Fruit fly (Drosophila melanogaster): Measurements from ENCODE around the gene CG7560.

CG7560 gene

DNA sequence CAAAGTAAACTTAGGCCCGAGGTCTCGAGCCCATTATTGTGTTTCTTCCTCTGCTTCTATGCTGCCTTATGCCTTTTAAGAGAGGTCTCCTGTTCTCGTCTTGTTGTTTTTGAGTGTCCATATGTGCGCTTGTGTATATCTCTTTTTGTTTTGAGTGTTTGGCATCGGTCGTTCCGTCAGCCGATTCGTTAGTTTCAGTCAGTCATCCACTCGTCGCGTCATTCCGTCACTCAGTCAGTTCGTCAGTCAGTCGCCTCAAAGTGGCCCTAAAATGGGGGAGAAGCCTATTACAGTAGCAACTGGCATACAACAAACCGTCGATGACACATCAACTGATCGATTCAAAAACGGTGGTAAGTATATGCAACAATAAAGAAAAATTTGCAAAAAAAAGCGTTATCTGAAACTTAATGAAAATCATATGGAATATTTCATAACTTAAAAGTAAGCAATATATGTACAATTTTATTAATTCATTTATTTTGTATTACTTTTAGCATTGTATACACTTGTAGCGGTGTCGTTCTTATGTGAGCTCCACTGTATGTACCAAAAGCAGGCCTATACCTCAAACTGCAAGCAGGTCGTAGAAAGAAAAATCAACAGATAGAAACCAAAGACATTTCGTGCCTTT is 6.8 kb upstream of the CG7560 start (continued):
- TF ChIP-seq Fer2 (tag; optimal IDR thresholded peaks at IDR 0.05) (peak; percentile 79), CG12299 (tag; optimal IDR thresholded peaks at IDR 0.05) (peak; percentile 87)

DNA sequence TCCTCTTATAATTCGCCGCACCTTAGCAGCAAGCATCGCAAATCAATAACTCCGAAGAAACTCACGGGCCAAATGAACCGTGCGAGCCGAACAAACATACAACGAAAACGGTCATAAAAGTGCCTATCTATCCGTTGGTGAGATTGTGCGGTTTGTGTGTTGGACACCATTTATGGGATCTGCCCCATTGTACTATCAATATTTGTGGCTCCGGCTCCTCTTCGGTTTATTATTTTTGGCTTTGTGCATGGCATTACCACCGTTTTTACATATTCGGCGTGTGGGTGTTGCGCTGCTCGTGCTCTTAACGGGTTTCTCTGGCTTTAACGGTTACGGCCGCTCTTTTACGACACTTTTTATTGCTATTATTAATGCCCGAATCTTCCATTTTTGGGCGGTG is 5.6 kb upstream of the CG7560 start:
- TF ChIP-seq psq (GFP tag; optimal IDR thresholded peaks at IDR 0.05) (no peak), Gug (GFP tag; IDR thresholded peaks at IDR 0.05) (no peak), Eip74EF (GFP tag; optimal IDR thresholded peaks at IDR 0.05) (peak in 1 of 2 experiments; percentile 27), Max (GFP tag; optimal IDR thresholded peaks at IDR 0.05) (no peak), NC2β (GFP tag; optimal IDR thresholded peaks at IDR 0.05) (no peak), pan (optimal IDR thresholded peaks at IDR 0.05) (no peak), pan (GFP tag; optimal IDR thresholded peaks at IDR 0.05 in 1 of 2, IDR thresholded peaks at IDR 0.05 in 1 of 2) (no peak), Oaz (GFP tag; IDR thresholded peaks at IDR 0.05) (no peak), Ets97D (GFP tag; optimal IDR thresholded peaks at IDR 0.05) (no peak), CG3065 (GFP tag; optimal IDR thresholded peaks at IDR 0.05) (no peak), H15 (GFP tag; IDR thresholded peaks at IDR 0.05) (no peak), CG16863 (GFP tag; optimal IDR thresholded peaks at IDR 0.05) (no peak), CG15011 (GFP tag; optimal IDR thresholded peaks at IDR 0.05) (peak; percentile 2), CG10267 (tag; optimal IDR thresholded peaks at IDR 0.05) (no peak), CG6254 (GFP tag; optimal IDR thresholded peaks at IDR 0.05) (no peak), CG18262 (tag; optimal IDR thresholded peaks at IDR 0.05) (no peak), Dip2 (GFP tag; IDR thresholded peaks at IDR 0.05) (no peak), CG9817 (tag; optimal IDR thresholded peaks at IDR 0.05) (no peak), bowl (GFP tag; IDR thresholded peaks at IDR 0.05) (no peak; the same call in 1 of the 2 replicates), CG7556 (GFP tag; optimal IDR thresholded peaks at IDR 0.05) (no peak), CG3847 (GFP tag; IDR thresholded peaks at IDR 0.05) (no peak), CG9797 (GFP tag; optimal IDR thresholded peaks at IDR 0.05) (no peak), CG32772 (GFP tag; IDR thresholded peaks at IDR 0.05) (no peak), Antp (GFP tag; optimal IDR thresholded peaks at IDR 0.05) (no peak), CG17359 (tag; optimal IDR thresholded peaks at IDR 0.05) (no peak), pzg (GFP tag; optimal IDR thresholded peaks at IDR 0.05) (no peak), br (optimal IDR thresholded peaks at IDR 0.05) (no peak), nmo (GFP tag; optimal IDR thresholded peaks at IDR 0.05) (no peak), da (GFP tag; optimal IDR thresholded peaks at IDR 0.05) (no peak), vnd (GFP tag; IDR thresholded peaks at IDR 0.05; ENCODE audit: partially characterized antibody) (no peak), CrebB (tag; optimal IDR thresholded peaks at IDR 0.05) (no peak), CG4328 (GFP tag; optimal IDR thresholded peaks at IDR 0.05) (no peak), lab (GFP tag; optimal IDR thresholded peaks at IDR 0.05) (peak; percentile 63), CG10147 (GFP tag; optimal IDR thresholded peaks at IDR 0.05) (peak; percentile 12), Nf-YB (GFP tag; optimal IDR thresholded peaks at IDR 0.05) (no peak), slou (GFP tag; optimal IDR thresholded peaks at IDR 0.05) (no peak), HLH54F (GFP tag; optimal IDR thresholded peaks at IDR 0.05) (no peak), CG33557 (GFP tag; optimal IDR thresholded peaks at IDR 0.05) (no peak), z (GFP tag; IDR thresholded peaks at IDR 0.05) (no peak), ase (GFP tag; IDR thresholded peaks at IDR 0.05) (no peak), dysf (GFP tag; IDR thresholded peaks at IDR 0.05) (peak; percentile 42; the same call in 1 of the 3 replicates), CG10274 (GFP tag; optimal IDR thresholded peaks at IDR 0.05) (no peak), CHES-1-like (GFP tag; optimal IDR thresholded peaks at IDR 0.05) (no peak), gro (GFP tag; optimal IDR thresholded peaks at IDR 0.05) (no peak), slbo (GFP tag; IDR thresholded peaks at IDR 0.05) (no peak), CG15479 (GFP tag; optimal IDR thresholded peaks at IDR 0.05) (no peak), sens (GFP tag) (peak; percentile 15), tio (GFP tag; optimal IDR thresholded peaks at IDR 0.05) (no peak)
